Fruit fly (Drosophila melanogaster) whole organism, pupa: ENCODE results near the gene RPA3.
A peak's percentile ranks its signal among the peaks of the same experiment; 100 is the strongest.

Experiments
- CG10348 ChIP-seq: fragments of 200-800 bp; sonication (Bioruptor generic); IDR thresholded peaks from 2 replicates; pipeline ENCODE4 v1.3.6; 2022; ENCODE audit warnings: missing biosample characterization, missing genetic modification characterization
- CG12605 ChIP-seq: fragments of 200-800 bp; sonication (Bioruptor generic); IDR thresholded peaks from 2 replicates; pipeline ENCODE4 v1.3.6; 2022; ENCODE audit warnings: missing biosample characterization, missing genetic modification characterization
- CG13204 ChIP-seq: fragments of 200-800 bp; sonication (Bioruptor generic); optimal IDR thresholded peaks from 2 replicates; lab custom pipeline; 2018; ENCODE audit warnings: missing biosample characterization, mild to moderate bottlenecking, missing genetic modification characterization, moderate library complexity
- CG14655 ChIP-seq: fragments of 200-800 bp; sonication (Bioruptor generic); optimal IDR thresholded peaks from 3 replicates; lab custom pipeline; 2017; ENCODE audit warnings: mild to moderate bottlenecking, missing biosample characterization, missing genetic modification reagents, missing genetic modification characterization
- CG15710 ChIP-seq: fragments of 200-800 bp; sonication (Bioruptor generic); optimal IDR thresholded peaks from 2 replicates; lab custom pipeline; 2018; ENCODE audit warnings: missing biosample characterization, mild to moderate bottlenecking, missing genetic modification characterization, moderate library complexity
- CG17806 ChIP-seq: fragments of 200-800 bp; sonication (Bioruptor generic); optimal IDR thresholded peaks from 2 replicates; lab custom pipeline; 2018; ENCODE audit warnings: missing biosample characterization, mild to moderate bottlenecking, missing genetic modification characterization, moderate library complexity
- CG32121 ChIP-seq: fragments of 200-800 bp; sonication (Bioruptor generic); IDR thresholded peaks from 2 replicates; pipeline ENCODE4 v1.3.6; 2022; ENCODE audit warnings: missing biosample characterization, missing genetic modification characterization
- CG34367 ChIP-seq: fragments of 200-800 bp; sonication (Bioruptor generic); optimal IDR thresholded peaks from 2 replicates; lab custom pipeline; 2018; ENCODE audit warnings: missing biosample characterization, mild to moderate bottlenecking, missing genetic modification characterization
- CG4496 ChIP-seq: fragments of 200-800 bp; sonication (Bioruptor generic); IDR thresholded peaks from 3 replicates; pipeline ENCODE4 v1.3.6; 2022; ENCODE audit warnings: missing biosample characterization, missing genetic modification characterization
- CG8159 ChIP-seq: fragments of 200-800 bp; sonication (Bioruptor generic); optimal IDR thresholded peaks from 3 replicates; lab custom pipeline; 2018; ENCODE audit warnings: missing biosample characterization, mild to moderate bottlenecking, missing genetic modification characterization, moderate library complexity
- CG8301 ChIP-seq: fragments of 200-800 bp; sonication (Bioruptor generic); optimal IDR thresholded peaks from 2 replicates; lab custom pipeline; 2018; ENCODE audit warnings: missing biosample characterization, mild to moderate bottlenecking, missing genetic modification characterization
- CG9948 ChIP-seq: fragments of 200-800 bp; sonication (Bioruptor generic); optimal IDR thresholded peaks from 2 replicates; lab custom pipeline; 2018; ENCODE audit warnings: missing biosample characterization, mild to moderate bottlenecking, missing genetic modification characterization, moderate library complexity
- D1 ChIP-seq: fragments of 200-800 bp; sonication (Bioruptor generic); optimal IDR thresholded peaks from 2 replicates; lab custom pipeline; 2018; ENCODE audit warnings: missing biosample characterization, mild to moderate bottlenecking, missing genetic modification characterization, moderate library complexity
- EcR ChIP-seq: fragments of 200-800 bp; sonication (Bioruptor generic); optimal IDR thresholded peaks from 3 replicates; lab custom pipeline; 2019; ENCODE audit warnings: missing biosample characterization, missing genetic modification characterization, mild to moderate bottlenecking, moderate library complexity, missing genetic modification reagents
- Ets98B ChIP-seq: fragments of 200-800 bp; sonication (Bioruptor generic); IDR thresholded peaks from 2 replicates; pipeline ENCODE4 v1.3.6; 2022; ENCODE audit warnings: missing biosample characterization, missing genetic modification characterization
- Pif1A ChIP-seq: fragments of 200-800 bp; sonication (Bioruptor generic); optimal IDR thresholded peaks from 3 replicates; lab custom pipeline; 2016; ENCODE audit warnings: missing biosample characterization, missing genetic modification characterization
- Pif1B ChIP-seq: fragments of 200-800 bp; sonication (Bioruptor generic); optimal IDR thresholded peaks from 3 replicates; lab custom pipeline; 2016; ENCODE audit warnings: missing biosample characterization, missing genetic modification characterization
- Snoo ChIP-seq: fragments of 200-800 bp; sonication (Bioruptor generic); optimal IDR thresholded peaks from 3 replicates; lab custom pipeline; 2017; ENCODE audit warnings: missing biosample characterization, mild to moderate bottlenecking, missing genetic modification characterization, inconsistent platforms
- fd96Ca ChIP-seq: fragments of 200-800 bp; sonication (Bioruptor generic); IDR thresholded peaks from 3 replicates; pipeline ENCODE4 v1.3.6; 2022; ENCODE audit warnings: missing biosample characterization, missing genetic modification characterization
- gl ChIP-seq: fragments of 200-800 bp; sonication (Bioruptor generic); optimal IDR thresholded peaks from 2 replicates; lab custom pipeline; 2018; ENCODE audit warnings: missing biosample characterization, mild to moderate bottlenecking, missing genetic modification characterization
- rn ChIP-seq: fragments of 200-800 bp; sonication (Bioruptor generic); IDR thresholded peaks from 2 replicates; pipeline ENCODE4 v1.3.6; 2022; ENCODE audit warnings: missing biosample characterization, missing genetic modification characterization

RPA3 gene

DNA sequence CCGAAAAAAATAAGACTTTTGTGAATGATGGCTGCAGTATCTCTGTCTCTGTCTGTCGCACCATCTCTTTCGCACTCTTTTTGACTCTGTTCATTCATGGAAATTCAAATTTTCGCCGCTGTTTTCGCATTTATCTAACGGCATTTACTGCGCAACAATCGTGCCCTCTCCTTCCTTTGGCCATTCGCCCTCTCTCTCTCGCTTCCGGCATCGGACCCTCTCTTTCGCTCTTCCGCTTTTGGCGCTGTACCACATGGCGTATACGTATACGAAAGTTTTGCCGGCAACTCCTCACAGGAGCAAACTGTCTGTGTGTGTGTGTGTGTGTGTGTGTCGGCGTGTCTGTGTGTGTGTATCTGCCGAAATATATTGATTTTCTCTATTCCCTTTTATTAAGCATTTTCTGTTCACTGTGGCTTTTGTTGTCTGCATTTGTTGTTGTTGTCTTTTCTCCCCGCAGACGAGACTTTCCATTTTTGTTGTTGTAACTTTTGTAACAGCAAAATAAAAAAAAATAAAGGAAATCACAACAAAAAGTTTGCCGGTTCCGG lies 29.0 kb upstream of the RPA3 start:
- no peak for TF ChIP-seq EcR (GFP tag; lab: Kevin White, UChicago)
- no peak for TF ChIP-seq CG32121 (GFP tag; lab: Robert Waterston, UW)
- no peak for TF ChIP-seq Pif1B (GFP tag; lab: Kevin White, UChicago)
- no peak for TF ChIP-seq Pif1A (GFP tag; lab: Kevin White, UChicago)
- TF ChIP-seq rn, result no peak
- TF ChIP-seq CG34367, result no peak
- no peak for TF ChIP-seq gl (tag; lab: Kevin White, UChicago)
- no peak for TF ChIP-seq CG4496 (GFP tag; lab: Robert Waterston, UW)
- no peak for TF ChIP-seq D1

DNA sequence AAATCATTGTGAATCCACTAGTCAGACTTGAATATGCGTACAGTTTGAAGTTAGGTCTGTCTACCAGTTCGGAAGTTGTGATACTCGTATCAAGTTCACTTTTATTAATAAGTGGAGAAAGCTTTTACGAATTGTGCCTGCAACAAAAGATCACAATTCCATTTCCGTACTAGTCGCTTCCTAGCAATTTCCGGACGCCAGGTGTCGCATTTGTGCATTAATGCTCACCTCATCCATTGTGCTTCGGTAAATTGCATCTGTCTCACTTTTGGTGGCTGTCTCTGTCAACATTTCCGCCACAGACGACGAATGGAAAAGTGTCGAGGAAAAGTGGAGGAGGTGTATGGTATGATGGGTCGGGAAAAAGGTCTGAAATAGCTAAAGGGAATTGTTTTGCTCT lies 27.6 kb upstream of the RPA3 start:
- TF ChIP-seq CG34367 (no peak), CG13204 (GFP tag; lab: Kevin White, UChicago) (no peak), Ets98B (GFP tag; lab: Robert Waterston, UW) (no peak), Snoo (tag; lab: Kevin White, UChicago) (no peak), CG14655 (GFP tag; lab: Kevin White, UChicago) (no peak), fd96Ca (GFP tag; lab: Robert Waterston, UW) (no peak), D1 (no peak), CG15710 (no peak), rn (no peak), CG9948 (tag; lab: Kevin White, UChicago) (no peak), Pif1A (GFP tag; lab: Kevin White, UChicago) (no peak), CG32121 (GFP tag; lab: Robert Waterston, UW) (no peak), CG10348 (GFP tag; lab: Robert Waterston, UW) (no peak), CG17806 (tag; lab: Kevin White, UChicago) (no peak), CG8301 (tag; lab: Kevin White, UChicago) (no peak), Pif1B (GFP tag; lab: Kevin White, UChicago) (no peak), gl (tag; lab: Kevin White, UChicago) (no peak), CG4496 (GFP tag; lab: Robert Waterston, UW) (no peak)
- TF ChIP-seq, all 21 proteins: peak for 0

DNA sequence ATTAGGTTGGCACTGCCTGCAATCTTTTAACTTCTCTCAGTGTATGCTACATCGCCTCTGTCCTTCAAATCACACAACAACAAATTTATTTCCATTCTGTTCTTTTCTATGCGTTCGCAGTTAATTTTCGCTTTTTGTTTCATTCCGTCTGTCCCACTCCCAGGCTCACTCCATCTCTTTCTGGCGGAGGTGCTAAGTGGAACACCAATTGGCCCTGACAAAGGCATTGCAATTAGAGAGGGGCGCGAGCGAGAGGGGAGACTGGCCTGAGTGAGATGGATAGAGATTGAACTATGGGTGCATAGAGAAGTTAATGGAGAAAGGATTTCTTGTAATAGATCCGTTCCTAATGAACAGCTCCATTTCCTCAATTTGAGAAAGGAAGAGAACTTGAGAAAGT lies 24.8 kb upstream of the RPA3 start:
- TF ChIP-seq CG12605 (GFP tag; lab: Robert Waterston, UW), result no peak
- TF ChIP-seq CG17806 (tag; lab: Kevin White, UChicago), result peak; percentile 2
- TF ChIP-seq, all 21 proteins: peak for 1

DNA sequence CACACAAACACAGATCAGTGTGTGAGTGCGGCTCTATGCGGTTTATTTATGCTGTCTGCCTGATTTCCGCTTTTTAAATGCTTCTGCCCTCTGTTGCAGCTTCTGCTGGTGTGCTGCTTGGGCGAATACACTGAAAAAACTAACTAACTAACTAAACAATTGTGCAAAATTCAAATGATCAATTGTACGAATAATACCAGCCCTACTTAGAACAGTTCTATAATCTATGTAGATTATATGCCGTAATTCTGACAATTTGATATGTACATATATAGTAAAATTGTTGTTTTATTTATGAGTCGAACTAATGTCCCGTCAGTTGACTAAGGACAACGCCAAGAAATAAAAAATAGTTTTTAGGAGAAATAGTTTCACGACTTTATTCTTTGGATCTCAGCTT lies 17.6 kb upstream of the RPA3 start:
- TF ChIP-seq CG34367, result peak; percentile 44
- peak; percentile 45 for TF ChIP-seq CG8159 (tag; lab: Kevin White, UChicago)
- TF ChIP-seq CG15710, result peak; percentile 51
- peak; percentile 42 for TF ChIP-seq CG8301 (tag; lab: Kevin White, UChicago)
- TF ChIP-seq CG14655 (GFP tag; lab: Kevin White, UChicago), result peak; percentile 32
- TF ChIP-seq CG17806 (tag; lab: Kevin White, UChicago), result peak; percentile 60
- peak; percentile 37 for TF ChIP-seq CG9948 (tag; lab: Kevin White, UChicago)

DNA sequence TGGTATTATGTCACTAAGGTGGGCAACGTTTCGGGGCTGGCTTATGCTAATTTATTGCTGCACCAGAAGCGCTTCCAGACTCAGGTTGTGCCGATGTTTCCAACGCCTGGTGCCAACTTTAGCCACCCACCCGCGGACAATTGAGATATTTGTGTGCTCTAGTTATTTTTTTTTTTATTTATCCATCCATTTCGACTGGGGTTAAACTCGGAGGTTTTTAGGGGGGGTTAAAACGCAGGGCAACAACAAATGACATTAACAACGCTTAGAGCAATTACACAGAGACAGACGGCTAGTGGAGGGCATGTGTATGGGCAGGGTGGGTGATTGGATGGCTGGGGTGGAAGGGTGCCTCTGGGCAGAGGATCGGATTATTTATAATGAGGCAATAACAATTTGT lies 16.1 kb upstream of the RPA3 start:
- TF ChIP-seq CG17806 (tag; lab: Kevin White, UChicago) (no peak), CG14655 (GFP tag; lab: Kevin White, UChicago) (no peak), EcR (GFP tag; lab: Kevin White, UChicago) (no peak), Pif1B (GFP tag; lab: Kevin White, UChicago) (no peak), CG15710 (no peak), fd96Ca (GFP tag; lab: Robert Waterston, UW) (no peak), CG10348 (GFP tag; lab: Robert Waterston, UW) (no peak), Pif1A (GFP tag; lab: Kevin White, UChicago) (no peak), CG9948 (tag; lab: Kevin White, UChicago) (no peak), CG12605 (GFP tag; lab: Robert Waterston, UW) (no peak), rn (no peak), CG4496 (GFP tag; lab: Robert Waterston, UW) (no peak), CG13204 (GFP tag; lab: Kevin White, UChicago) (no peak), CG8159 (tag; lab: Kevin White, UChicago) (no peak)

DNA sequence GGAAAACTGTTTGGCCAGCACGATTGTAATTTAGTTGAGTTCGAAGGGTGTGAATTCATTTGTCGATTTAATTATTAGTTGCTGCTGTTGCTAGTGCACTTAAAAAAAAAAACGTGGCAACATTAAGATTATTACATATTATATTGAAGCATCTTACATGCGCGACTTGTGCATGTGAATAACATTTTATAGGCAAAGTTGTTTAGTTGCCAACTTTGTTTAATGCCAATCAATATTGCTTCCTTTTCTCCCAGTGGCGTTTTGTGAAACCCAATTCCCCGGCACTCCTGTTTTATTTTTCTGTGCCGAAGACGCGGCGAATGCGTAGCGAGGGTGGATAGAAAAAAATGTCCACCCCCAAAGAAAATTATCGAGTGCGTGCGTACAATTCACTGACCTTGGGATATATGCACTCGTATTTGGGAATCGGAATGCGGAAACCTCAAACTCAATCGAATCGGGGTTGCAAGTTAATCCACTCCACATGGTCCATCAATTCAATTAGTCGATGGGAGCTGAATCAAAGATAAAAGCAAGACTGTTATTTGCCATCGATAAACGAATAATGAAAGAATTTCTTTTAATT lies 13.4 kb upstream of the RPA3 start:
- TF ChIP-seq CG8159 (tag; lab: Kevin White, UChicago) (no peak), CG17806 (tag; lab: Kevin White, UChicago) (no peak), Pif1A (GFP tag; lab: Kevin White, UChicago) (peak; percentile 19), CG4496 (GFP tag; lab: Robert Waterston, UW) (0 out of 3 replicates have a peak, but pooled peaks have one; percentile 26)
